Worm (Caenorhabditis elegans) whole organism, L1 larva: Measurements from ENCODE around the gene E04D5.4.

Experiments used
- C34B4.2 ChIP-seq: sonication (generic microtip); optimal IDR thresholded peaks from 2 replicates; lab custom pipeline; 2017; ENCODE audit warnings: mild to moderate bottlenecking, missing genetic modification characterization, missing compliant biosample characterization
- F16B12.6 ChIP-seq: fragments of 150-350 bp; optimal IDR thresholded peaks from 2 replicates; lab custom pipeline; 2014; ENCODE audit warnings: missing biosample characterization, missing genetic modification characterization
- aha-1 ChIP-seq: fragments of 150-350 bp; optimal IDR thresholded peaks from 2 replicates; lab custom pipeline; 2014; ENCODE audit warnings: missing biosample characterization, missing genetic modification characterization
- ama-1 ChIP-seq: fragments of 150-350 bp; optimal IDR thresholded peaks from 2 replicates; lab custom pipeline; 2014
- blmp-1 ChIP-seq: fragments of 150-350 bp; optimal IDR thresholded peaks from 2 replicates; lab custom pipeline; 2014; ENCODE audit warnings: missing biosample characterization, missing genetic modification characterization
- ceh-8 ChIP-seq: fragments of 200-800 bp; sonication (Bioruptor generic); optimal IDR thresholded peaks from 2 replicates; lab custom pipeline; 2018; ENCODE audit warnings: mild to moderate bottlenecking, missing genetic modification characterization, moderate library complexity, missing compliant biosample characterization
- efl-1 ChIP-seq, 4 experiments: fragments of 150-350 bp; optimal IDR thresholded peaks in 3 of 4; peaks in 1 of 4; 1 replicate in 1 of 4; 2 replicates in 3 of 4; lab custom pipeline; 2014; ENCODE audit warnings: missing biosample characterization in 2 of 4, missing genetic modification characterization in 2 of 4, missing genetic modification reagents in 2 of 4
- egl-13 ChIP-seq: sonication (generic microtip); optimal IDR thresholded peaks from 2 replicates; lab custom pipeline; 2016; ENCODE audit warnings: missing genotype, missing genetic modification reagents, missing genetic modification characterization, missing compliant biosample characterization
- elt-2 ChIP-seq: sonication (generic microtip); optimal IDR thresholded peaks from 2 replicates; lab custom pipeline; 2016; ENCODE audit warnings: missing genetic modification characterization, mild to moderate bottlenecking, inconsistent platforms, missing compliant biosample characterization, missing genetic modification reagents
- elt-3 ChIP-seq, 6 experiments: fragments of 150-350 bp in 1 of 6; sonication (generic microtip); optimal IDR thresholded peaks; 2 replicates each; lab custom pipeline; 2017 to 2018; ENCODE audit warnings: missing biosample characterization in 6 of 6, missing genetic modification characterization in 6 of 6, inconsistent platforms in 1 of 6
- ets-5 ChIP-seq: fragments of 200-800 bp; sonication (Bioruptor generic); IDR thresholded peaks from 2 replicates; pipeline ENCODE4 v1.3.6; 2022; ENCODE audit warnings: missing genetic modification characterization, missing compliant biosample characterization
- fkh-10 ChIP-seq: sonication (generic microtip); optimal IDR thresholded peaks from 2 replicates; lab custom pipeline; 2017; ENCODE audit warnings: missing biosample characterization, missing genetic modification reagents, missing genetic modification characterization
- fkh-8 ChIP-seq: sonication (generic microtip); optimal IDR thresholded peaks from 2 replicates; lab custom pipeline; 2016; ENCODE audit warnings: mild to moderate bottlenecking, missing genetic modification characterization, missing compliant biosample characterization
- hlh-4 ChIP-seq: sonication (generic microtip); optimal IDR thresholded peaks from 2 replicates; lab custom pipeline; 2016; ENCODE audit warnings: mild to moderate bottlenecking, missing genetic modification characterization, missing compliant biosample characterization
- hpl-2 ChIP-seq: fragments of 150-350 bp; optimal IDR thresholded peaks from 2 replicates; lab custom pipeline; 2014; ENCODE audit warnings: missing biosample characterization, missing genetic modification reagents, missing genetic modification characterization
- irx-1 ChIP-seq: sonication (generic microtip); optimal IDR thresholded peaks from 2 replicates; lab custom pipeline; 2016; ENCODE audit warnings: missing genetic modification characterization, missing compliant biosample characterization
- isw-1 ChIP-seq: fragments of 200-800 bp; sonication (Bioruptor generic); IDR thresholded peaks from 2 replicates; pipeline ENCODE4 v1.3.6; 2022; ENCODE audit warnings: missing genetic modification characterization, missing compliant biosample characterization
- lin-14 ChIP-seq: fragments of 200-800 bp; sonication (Bioruptor generic); optimal IDR thresholded peaks from 2 replicates; lab custom pipeline; 2018; ENCODE audit warnings: mild to moderate bottlenecking, missing genetic modification characterization, moderate library complexity, missing compliant biosample characterization
- lin-35 ChIP-seq, 2 experiments: fragments of 150-350 bp; optimal IDR thresholded peaks; 2 replicates each; lab custom pipeline; 2014; ENCODE audit warnings: missing biosample characterization in 2 of 2, missing genetic modification characterization in 2 of 2, missing genetic modification reagents in 2 of 2
- lin-39 ChIP-seq: fragments of 150-350 bp; optimal IDR thresholded peaks from 2 replicates; lab custom pipeline; 2014; ENCODE audit warnings: missing biosample characterization, missing genetic modification reagents, missing genetic modification characterization
- lir-3 ChIP-seq: sonication (generic microtip); optimal IDR thresholded peaks from 2 replicates; lab custom pipeline; 2016; ENCODE audit warnings: mild to moderate bottlenecking, missing genetic modification characterization, moderate library complexity, missing compliant biosample characterization; ENCODE audit not compliant: poor library complexity
- lsy-2 ChIP-seq, 2 experiments: fragments of 150-350 bp; optimal IDR thresholded peaks; 2 replicates each; lab custom pipeline; 2014; ENCODE audit warnings: missing biosample characterization in 2 of 2, missing genetic modification characterization in 2 of 2
- mab-9 ChIP-seq: fragments of 200-800 bp; sonication (Bioruptor generic); IDR thresholded peaks from 2 replicates; pipeline ENCODE4 v1.3.6; 2022; ENCODE audit warnings: missing genetic modification reagents, missing genetic modification characterization, missing compliant biosample characterization
- mef-2 ChIP-seq: fragments of 150-350 bp; optimal IDR thresholded peaks from 2 replicates; lab custom pipeline; 2014; ENCODE audit warnings: missing biosample characterization, missing genetic modification characterization
- nhr-19 ChIP-seq: fragments of 200-800 bp; sonication (Bioruptor generic); conservative IDR thresholded peaks from 2 replicates; pipeline ENCODE4 v1.3.6; 2022; ENCODE audit warnings: missing genetic modification characterization, missing compliant biosample characterization
- nhr-28 ChIP-seq: fragments of 150-350 bp; optimal IDR thresholded peaks from 2 replicates; lab custom pipeline; 2014; ENCODE audit warnings: missing biosample characterization, missing genetic modification characterization
- nhr-71 ChIP-seq: sonication (generic microtip); optimal IDR thresholded peaks from 2 replicates; lab custom pipeline; 2016; ENCODE audit warnings: mild to moderate bottlenecking, missing genetic modification characterization, moderate library complexity, missing compliant biosample characterization
- nhr-77 ChIP-seq: fragments of 150-350 bp; optimal IDR thresholded peaks from 2 replicates; lab custom pipeline; 2014; ENCODE audit warnings: missing biosample characterization, missing genetic modification characterization
- nhr-90 ChIP-seq: sonication (generic microtip); optimal IDR thresholded peaks from 2 replicates; lab custom pipeline; 2016; ENCODE audit warnings: mild to moderate bottlenecking, missing genetic modification characterization, missing compliant biosample characterization; ENCODE audit not compliant: poor library complexity
- pag-3 ChIP-seq: sonication (generic microtip); optimal IDR thresholded peaks from 2 replicates; lab custom pipeline; 2017; ENCODE audit warnings: missing genetic modification characterization, mild to moderate bottlenecking, missing compliant biosample characterization, antibody characterized with exemption, borderline replicate concordance; ENCODE audit not compliant: insufficient read depth
- pqm-1 ChIP-seq: sonication (generic microtip); optimal IDR thresholded peaks from 3 replicates; lab custom pipeline; 2017; ENCODE audit warnings: missing biosample characterization, missing genetic modification characterization
- skn-1 ChIP-seq: fragments of 150-350 bp; optimal IDR thresholded peaks from 2 replicates; lab custom pipeline; 2014; ENCODE audit warnings: missing biosample characterization, missing genetic modification characterization
- snpc-4 ChIP-seq: fragments of 150-350 bp; optimal IDR thresholded peaks from 2 replicates; lab custom pipeline; 2014; ENCODE audit warnings: missing biosample characterization, missing genetic modification characterization
- snu-23 ChIP-seq: sonication (generic microtip); optimal IDR thresholded peaks from 2 replicates; lab custom pipeline; 2016; ENCODE audit warnings: missing genetic modification characterization, missing compliant biosample characterization
- sox-4 ChIP-seq: sonication (generic microtip); optimal IDR thresholded peaks from 2 replicates; lab custom pipeline; 2016; ENCODE audit warnings: missing genetic modification characterization, missing compliant biosample characterization
- sptf-1 ChIP-seq: fragments of 150-350 bp; optimal IDR thresholded peaks from 2 replicates; lab custom pipeline; 2014; ENCODE audit warnings: missing biosample characterization, missing genetic modification characterization
- swsn-7 ChIP-seq: sonication (generic microtip); optimal IDR thresholded peaks from 2 replicates; lab custom pipeline; 2016; ENCODE audit warnings: missing genetic modification characterization, missing compliant biosample characterization
- tbx-2 ChIP-seq: sonication (generic microtip); optimal IDR thresholded peaks from 2 replicates; lab custom pipeline; 2016; ENCODE audit warnings: missing genetic modification characterization, missing compliant biosample characterization
- tlp-1 ChIP-seq: fragments of 150-350 bp; optimal IDR thresholded peaks from 2 replicates; lab custom pipeline; 2014; ENCODE audit warnings: missing biosample characterization, missing genetic modification characterization
- unc-130 ChIP-seq: fragments of 150-350 bp; optimal IDR thresholded peaks from 2 replicates; lab custom pipeline; 2017; ENCODE audit warnings: missing biosample characterization, missing genetic modification characterization, inconsistent platforms
- vab-15 ChIP-seq: sonication (generic microtip); optimal IDR thresholded peaks from 2 replicates; lab custom pipeline; 2017; ENCODE audit warnings: missing genotype, mild to moderate bottlenecking, missing genetic modification characterization, missing compliant biosample characterization
- ztf-11 ChIP-seq, 2 experiments: sonication (generic microtip); optimal IDR thresholded peaks; 2 replicates each; lab custom pipeline; 2016 to 2017; ENCODE audit warnings: missing genetic modification characterization in 2 of 2, missing biosample characterization in 1 of 2, missing compliant biosample characterization in 1 of 2
- ztf-4 ChIP-seq: fragments of 150-350 bp; optimal IDR thresholded peaks from 2 replicates; lab custom pipeline; 2014; ENCODE audit warnings: missing biosample characterization, missing genetic modification characterization

The E04D5.4 gene

DNA sequence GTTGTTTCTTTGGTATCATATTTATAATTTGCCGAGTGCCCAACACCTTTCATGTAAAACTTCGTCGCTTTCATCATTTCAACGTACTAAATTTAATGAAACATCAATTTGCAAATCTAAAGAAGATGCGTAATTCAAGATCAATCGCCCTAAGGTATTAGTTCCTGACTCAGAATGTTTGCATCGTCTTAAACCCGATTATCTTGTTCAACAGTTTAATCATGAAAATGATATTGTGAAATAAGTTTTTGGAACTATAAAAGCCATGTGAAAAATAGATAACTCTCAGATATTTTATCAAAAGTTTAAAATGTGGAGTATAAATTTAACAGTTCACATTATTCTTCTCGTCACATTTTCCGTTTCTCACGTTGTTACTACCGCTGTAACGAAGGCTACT is at the start of gene E04D5.4:
Gene E04D5.4, plus strand, starts transcription at position 301 of the 400 bp plus-strand sequence.
- no peak for TF ChIP-seq fkh-8 (tag; lab: Kevin White, UChicago)
- no peak for TF ChIP-seq efl-1 (optimal IDR thresholded peaks at IDR 0.05; lab: Kevin White, UChicago)
- peak in 1 of 2 experiments; percentile 83 for TF ChIP-seq efl-1 (GFP tag; optimal IDR thresholded peaks at IDR 0.05 in 1 of 2; lab: Kevin White, UChicago)

DNA sequence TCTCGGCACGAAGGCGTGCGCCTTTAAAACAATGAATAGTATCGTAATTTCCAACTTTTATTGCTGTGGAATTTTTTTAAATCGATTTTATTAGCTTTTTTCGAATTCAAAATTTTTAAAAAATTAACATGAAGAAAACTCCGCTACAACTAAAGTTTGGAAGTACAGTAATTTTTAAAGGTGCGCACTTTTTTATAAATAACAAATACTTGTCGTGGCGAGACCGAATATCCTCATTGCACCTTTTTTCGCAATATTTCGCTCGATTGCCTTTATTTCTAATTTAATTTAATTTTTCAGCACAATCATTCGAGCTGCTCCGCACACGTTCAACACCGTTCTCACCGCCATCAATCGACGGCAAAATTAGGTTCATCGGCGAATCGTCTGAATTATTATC is 49.2 kb upstream of the E04D5.4 start, which contains the start of the genes T09F3.2 and T09F3.7:
Gene T09F3.2, plus strand, starts transcription at position 301 of the 400 bp plus-strand sequence.
Gene T09F3.7, plus strand, starts transcription at position 315 of the 400 bp plus-strand sequence.
- no peak for TF ChIP-seq lir-3 (tag; lab: Kevin White, UChicago)
- TF ChIP-seq ceh-8: no peak
- TF ChIP-seq F16B12.6: no peak

- TF ChIP-seq tlp-1 (tag; lab: Kevin White, UChicago): no peak
- TF ChIP-seq efl-1 (optimal IDR thresholded peaks at IDR 0.05; lab: Kevin White, UChicago): no peak
- peak in 1 of 2 experiments; percentile 78 for TF ChIP-seq efl-1 (GFP tag; optimal IDR thresholded peaks at IDR 0.05 in 1 of 2; lab: Kevin White, UChicago)
- no peak for TF ChIP-seq hpl-2 (GFP tag; lab: Kevin White, UChicago)
- TF ChIP-seq elt-2 (tag; lab: Kevin White, UChicago): peak; percentile 20
Measured at ce11 chrII:10393282-10394179, 46.5 kb upstream of the E04D5.4 start, which contains the start of gene gpd-1. gpd-1 (plus strand) TSS chrII:10394129.

- TF ChIP-seq irx-1 (tag; lab: Kevin White, UChicago) (peak; percentile 82), nhr-71 (tag; lab: Kevin White, UChicago) (peak; percentile 87), mab-9 (GFP tag; lab: Robert Waterston, UW) (no peak), lin-39 (peak; percentile 31), hlh-4 (tag; lab: Kevin White, UChicago) (peak; percentile 42), ztf-11 (tag; optimal IDR thresholded peaks at IDR 0.05; lab: Kevin White, UChicago) (peak in 1 of 2 experiments; percentile 85), elt-3 (tag; optimal IDR thresholded peaks at IDR 0.05; lab: Kevin White, UChicago) (peak in 1 of 6 experiments; percentile 35), snu-23 (GFP tag; lab: Kevin White, UChicago) (peak; percentile 79), lir-3 (tag; lab: Kevin White, UChicago) (peak; percentile 92), vab-15 (no peak), snpc-4 (tag; lab: Kevin White, UChicago) (peak; percentile 37), blmp-1 (peak; percentile 58), lin-35 (GFP tag; optimal IDR thresholded peaks at IDR 0.05; lab: Kevin White, UChicago) (peak; percentile 58 to 66), isw-1 (GFP tag; lab: Robert Waterston, UW) (peak; percentile 48), sptf-1 (tag; lab: Kevin White, UChicago) (no peak), lsy-2 (tag; optimal IDR thresholded peaks at IDR 0.05; lab: Kevin White, UChicago) (peak; percentile 72 to 76), pqm-1 (tag; lab: Kevin White, UChicago) (no peak), egl-13 (tag; lab: Kevin White, UChicago) (peak; percentile 68), nhr-19 (peak; percentile 75), nhr-77 (tag; lab: Kevin White, UChicago) (no peak), nhr-28 (tag; lab: Kevin White, UChicago) (no peak), ztf-4 (tag; lab: Kevin White, UChicago) (peak; percentile 0), unc-130 (peak; percentile 44), mef-2 (tag; lab: Kevin White, UChicago) (no peak), nhr-90 (peak; percentile 82), ets-5 (GFP tag; lab: Robert Waterston, UW) (no peak), fkh-10 (GFP tag; lab: Kevin White, UChicago) (peak; percentile 21), sox-4 (tag; lab: Kevin White, UChicago) (peak; percentile 84), tbx-2 (tag; lab: Kevin White, UChicago) (peak; percentile 82), lin-14 (GFP tag; lab: Kevin White, UChicago) (peak; percentile 71), ama-1 (lab: Kevin White, UChicago) (no peak), aha-1 (tag; lab: Kevin White, UChicago) (no peak), swsn-7 (tag; lab: Kevin White, UChicago) (peak; percentile 77), efl-1 (optimal IDR thresholded peaks at IDR 0.05; lab: Kevin White, UChicago) (peak; percentile 58 to 66), efl-1 (GFP tag; optimal IDR thresholded peaks at IDR 0.05 in 1 of 2; lab: Kevin White, UChicago) (peak; percentile 59 to 95), pag-3 (no peak), C34B4.2 (no peak), skn-1 (peak; percentile 42)
Measured at ce11 chrII:10395303-10395757, 44.7 kb upstream of the E04D5.4 start, which contains the start of gene T09F3.4. T09F3.4 (plus strand) TSS chrII:10395707.
